Fruit fly (Drosophila melanogaster) whole organism, embryonic: ENCODE results near the gene MED27.
A peak's percentile ranks its signal among the peaks of the same experiment; 100 is the strongest.

Experiments used
- Bdp1 ChIP-seq: fragments of 200-800 bp; sonication (Bioruptor generic); optimal IDR thresholded peaks from 3 replicates; lab custom pipeline; 2016; ENCODE audit warnings: missing biosample characterization, missing genetic modification characterization
- Blimp-1 ChIP-seq: fragments of 200-800 bp; sonication (Bioruptor generic); optimal IDR thresholded peaks from 3 replicates; lab custom pipeline; 2018; ENCODE audit warnings: missing biosample characterization, missing genetic modification characterization, mild to moderate bottlenecking, moderate library complexity, missing genetic modification reagents
- CG11093 ChIP-seq: fragments of 200-800 bp; sonication (Bioruptor generic); IDR thresholded peaks from 3 replicates; pipeline ENCODE4 v1.3.6; 2022; ENCODE audit warnings: missing biosample characterization, missing genetic modification characterization
- CG11247 ChIP-seq: fragments of 200-800 bp; sonication (Bioruptor generic); IDR thresholded peaks from 2 replicates; pipeline ENCODE4 v1.3.6; 2022; ENCODE audit warnings: missing biosample characterization, missing genetic modification characterization
- CG11723 ChIP-seq: fragments of 200-800 bp; sonication (Bioruptor generic); optimal IDR thresholded peaks from 2 replicates; lab custom pipeline; 2017; ENCODE audit warnings: missing biosample characterization, mild to moderate bottlenecking, missing genetic modification characterization
- CG12391 ChIP-seq: fragments of 200-800 bp; sonication (Bioruptor generic); optimal IDR thresholded peaks from 3 replicates; lab custom pipeline; 2018; ENCODE audit warnings: missing biosample characterization, mild to moderate bottlenecking, missing genetic modification characterization, moderate library complexity
- CG1647 ChIP-seq: fragments of 200-800 bp; sonication (Bioruptor generic); optimal IDR thresholded peaks from 3 replicates; lab custom pipeline; 2016; ENCODE audit warnings: missing biosample characterization, missing genetic modification characterization
- CG2202 ChIP-seq: fragments of 200-800 bp; sonication (Bioruptor generic); optimal IDR thresholded peaks from 2 replicates; lab custom pipeline; 2018; ENCODE audit warnings: missing biosample characterization, mild to moderate bottlenecking, missing genetic modification characterization
- CG3163 ChIP-seq: fragments of 200-800 bp; sonication (Bioruptor generic); optimal IDR thresholded peaks from 3 replicates; lab custom pipeline; 2016; ENCODE audit warnings: missing biosample characterization, missing genetic modification characterization
- CG4282 ChIP-seq: fragments of 200-800 bp; sonication (Bioruptor generic); optimal IDR thresholded peaks from 2 replicates; lab custom pipeline; 2016; ENCODE audit warnings: missing biosample characterization, missing genetic modification characterization
- CG4617 ChIP-seq: fragments of 200-800 bp; sonication (Bioruptor generic); optimal IDR thresholded peaks from 3 replicates; lab custom pipeline; 2016; ENCODE audit warnings: missing biosample characterization, missing genetic modification characterization, borderline replicate concordance
- CG4854 ChIP-seq: fragments of 200-800 bp; sonication (Bioruptor generic); optimal IDR thresholded peaks from 2 replicates; lab custom pipeline; 2016; ENCODE audit warnings: missing biosample characterization, missing genetic modification characterization, inconsistent platforms
- CG6813 ChIP-seq: fragments of 200-800 bp; sonication (Bioruptor generic); optimal IDR thresholded peaks from 2 replicates; lab custom pipeline; 2017; ENCODE audit warnings: missing biosample characterization, missing genetic modification characterization, mild to moderate bottlenecking, moderate library complexity, missing genetic modification reagents
- CG8359 ChIP-seq: fragments of 200-800 bp; sonication (Bioruptor generic); optimal IDR thresholded peaks from 2 replicates; lab custom pipeline; 2017; ENCODE audit warnings: missing biosample characterization, mild to moderate bottlenecking, missing genetic modification characterization, borderline replicate concordance
- CG8944 ChIP-seq: fragments of 200-800 bp; sonication (Bioruptor generic); optimal IDR thresholded peaks from 3 replicates; lab custom pipeline; 2016; ENCODE audit warnings: missing biosample characterization, missing genetic modification characterization
- CG9876 ChIP-seq: fragments of 200-800 bp; sonication (Bioruptor generic); optimal IDR thresholded peaks from 2 replicates; lab custom pipeline; 2016; ENCODE audit warnings: missing biosample characterization, missing genetic modification characterization
- Deaf1 ChIP-seq: fragments of 200-800 bp; optimal IDR thresholded peaks from 3 replicates; lab custom pipeline; 2019; ENCODE audit warnings: missing biosample characterization, mild to moderate bottlenecking, missing genetic modification characterization, moderate library complexity
- Dek ChIP-seq: fragments of 200-800 bp; sonication (Bioruptor generic); optimal IDR thresholded peaks from 3 replicates; lab custom pipeline; 2019; ENCODE audit warnings: missing biosample characterization, mild to moderate bottlenecking, missing genetic modification characterization, moderate library complexity
- Drgx ChIP-seq: fragments of 200-800 bp; sonication (Bioruptor generic); IDR thresholded peaks from 2 replicates; pipeline ENCODE4 v1.3.6; 2022; ENCODE audit warnings: missing biosample characterization, missing genetic modification characterization
- Jarid2 ChIP-seq: fragments of 200-800 bp; sonication (Bioruptor generic); optimal IDR thresholded peaks from 3 replicates; lab custom pipeline; 2017; ENCODE audit warnings: mild to moderate bottlenecking, missing biosample characterization, missing genetic modification reagents, missing genetic modification characterization
- Nf-YC ChIP-seq: fragments of 200-800 bp; optimal IDR thresholded peaks from 3 replicates; lab custom pipeline; 2019; ENCODE audit warnings: missing biosample characterization, mild to moderate bottlenecking, missing genetic modification characterization, moderate library complexity
- Pdp1 ChIP-seq, 2 experiments: fragments of 200-800 bp; sonication (Bioruptor generic); optimal IDR thresholded peaks; 3 replicates each; lab custom pipeline; 2016; ENCODE audit warnings: missing biosample characterization in 2 of 2, missing genetic modification characterization in 2 of 2, mild to moderate bottlenecking in 1 of 2, moderate library complexity in 1 of 2
- Side ChIP-seq: fragments of 200-800 bp; sonication (Bioruptor generic); optimal IDR thresholded peaks from 2 replicates; lab custom pipeline; 2016; ENCODE audit warnings: missing biosample characterization, missing genetic modification characterization
- Six4 ChIP-seq: fragments of 200-800 bp; sonication (Bioruptor generic); optimal IDR thresholded peaks from 2 replicates; lab custom pipeline; 2016; ENCODE audit warnings: missing biosample characterization, missing genetic modification characterization
- Sry-β ChIP-seq: fragments of 200-800 bp; sonication (Bioruptor generic); optimal IDR thresholded peaks from 2 replicates; lab custom pipeline; 2018; ENCODE audit warnings: missing biosample characterization, mild to moderate bottlenecking, missing genetic modification characterization, moderate library complexity
- Xbp1 ChIP-seq: fragments of 200-800 bp; sonication (Bioruptor generic); optimal IDR thresholded peaks from 3 replicates; lab custom pipeline; 2016; ENCODE audit warnings: missing biosample characterization, mild to moderate bottlenecking, missing genetic modification characterization
- chn ChIP-seq: fragments of 200-800 bp; sonication (Bioruptor generic); optimal IDR thresholded peaks from 2 replicates; lab custom pipeline; 2016; ENCODE audit warnings: missing biosample characterization, missing genetic modification characterization
- croc ChIP-seq: fragments of 200-800 bp; sonication (Bioruptor generic); conservative IDR thresholded peaks from 3 replicates; pipeline ENCODE4 v1.3.6; 2022; ENCODE audit warnings: missing biosample characterization, missing genetic modification characterization
- dpn ChIP-seq, 2 experiments: fragments of 200-800 bp; sonication (Bioruptor generic); optimal IDR thresholded peaks; 3 replicates each; lab custom pipeline; 2016; ENCODE audit warnings: missing biosample characterization in 2 of 2, missing genetic modification characterization in 2 of 2
- eve ChIP-seq, 2 experiments: fragments of >200 bp; optimal IDR thresholded peaks; 2 replicates each; lab custom pipeline; 2017; ENCODE audit warnings: missing biosample characterization in 2 of 2, missing genetic modification characterization in 2 of 2
- gfzf ChIP-seq: fragments of 200-800 bp; sonication (Bioruptor generic); optimal IDR thresholded peaks from 2 replicates; lab custom pipeline; 2016; ENCODE audit warnings: missing biosample characterization, mild to moderate bottlenecking, missing genetic modification characterization, moderate library complexity
- gt ChIP-seq: fragments of 200-800 bp; sonication (Bioruptor generic); IDR thresholded peaks from 2 replicates; pipeline ENCODE4 v1.3.6; 2022; ENCODE audit warnings: missing biosample characterization, missing genetic modification characterization
- kay ChIP-seq: fragments of 200-800 bp; sonication (Bioruptor generic); optimal IDR thresholded peaks from 2 replicates; lab custom pipeline; 2016; ENCODE audit warnings: missing biosample characterization, missing genetic modification characterization
- luna ChIP-seq: fragments of 200-800 bp; sonication (Bioruptor generic); optimal IDR thresholded peaks from 2 replicates; lab custom pipeline; 2016; ENCODE audit warnings: missing biosample characterization, missing genetic modification characterization
- nerfin-1 ChIP-seq: fragments of 200-800 bp; sonication (Bioruptor generic); optimal IDR thresholded peaks from 3 replicates; lab custom pipeline; 2019; ENCODE audit warnings: missing biosample characterization, mild to moderate bottlenecking, missing genetic modification characterization, moderate library complexity
- nerfin-2 ChIP-seq: fragments of 200-800 bp; sonication (Bioruptor generic); IDR thresholded peaks from 2 replicates; pipeline ENCODE4 v1.3.6; 2022; ENCODE audit warnings: missing biosample characterization, missing genetic modification characterization; ENCODE audit not compliant: partially characterized antibody
- nmo ChIP-seq: fragments of 200-800 bp; sonication (Bioruptor generic); optimal IDR thresholded peaks from 2 replicates; lab custom pipeline; 2018; ENCODE audit warnings: missing biosample characterization, mild to moderate bottlenecking, missing genetic modification characterization, moderate library complexity
- pb ChIP-seq: fragments of 200-800 bp; sonication (Bioruptor generic); optimal IDR thresholded peaks from 3 replicates; lab custom pipeline; 2016; ENCODE audit warnings: missing biosample characterization, missing genetic modification characterization
- pum ChIP-seq: fragments of 200-800 bp; sonication (Bioruptor generic); optimal IDR thresholded peaks from 2 replicates; lab custom pipeline; 2016; ENCODE audit warnings: missing biosample characterization, missing genetic modification characterization
- repo ChIP-seq: fragments of 200-800 bp; sonication (Bioruptor generic); optimal IDR thresholded peaks from 2 replicates; lab custom pipeline; 2016; ENCODE audit warnings: missing biosample characterization, missing genetic modification characterization
- ro ChIP-seq: fragments of 200-800 bp; sonication (Bioruptor generic); IDR thresholded peaks from 2 replicates; pipeline ENCODE4 v1.3.6; 2022; ENCODE audit warnings: missing biosample characterization, missing genetic modification characterization
- sc ChIP-seq, 3 experiments: fragments of >200 bp in 2 of 3; fragments of 200-800 bp in 1 of 3; sonication (Bioruptor generic) in 1 of 3; optimal IDR thresholded peaks; 2 replicates in 2 of 3; 3 replicates in 1 of 3; lab custom pipeline; 2017; ENCODE audit warnings: mild to moderate bottlenecking in 1 of 3, missing biosample characterization in 1 of 3, missing genetic modification characterization in 1 of 3, missing genetic modification reagents in 1 of 3
- sqz ChIP-seq: fragments of 200-800 bp; sonication (Bioruptor generic); optimal IDR thresholded peaks from 3 replicates; lab custom pipeline; 2018; ENCODE audit warnings: missing biosample characterization, mild to moderate bottlenecking, missing genetic modification characterization
- ssp ChIP-seq: fragments of 200-800 bp; sonication (Bioruptor generic); IDR thresholded peaks from 2 replicates; pipeline ENCODE4 v1.3.6; 2022; ENCODE audit warnings: missing biosample characterization, missing genetic modification characterization
- tap ChIP-seq: fragments of 200-800 bp; optimal IDR thresholded peaks from 3 replicates; lab custom pipeline; 2019; ENCODE audit warnings: missing biosample characterization, mild to moderate bottlenecking, missing genetic modification characterization, moderate library complexity
- wdn ChIP-seq: fragments of 200-800 bp; sonication (Bioruptor generic); IDR thresholded peaks from 2 replicates; pipeline ENCODE4 v1.3.6; 2022; ENCODE audit warnings: missing biosample characterization, missing genetic modification characterization
- wek ChIP-seq: fragments of 200-800 bp; sonication (Bioruptor generic); optimal IDR thresholded peaks from 3 replicates; lab custom pipeline; 2018; ENCODE audit warnings: missing biosample characterization, mild to moderate bottlenecking, missing genetic modification characterization, moderate library complexity
- zen ChIP-seq: fragments of 200-800 bp; sonication (Bioruptor generic); optimal IDR thresholded peaks from 3 replicates; lab custom pipeline; 2018; ENCODE audit warnings: missing biosample characterization, mild to moderate bottlenecking, missing genetic modification characterization, moderate library complexity

The MED27 gene

DNA sequence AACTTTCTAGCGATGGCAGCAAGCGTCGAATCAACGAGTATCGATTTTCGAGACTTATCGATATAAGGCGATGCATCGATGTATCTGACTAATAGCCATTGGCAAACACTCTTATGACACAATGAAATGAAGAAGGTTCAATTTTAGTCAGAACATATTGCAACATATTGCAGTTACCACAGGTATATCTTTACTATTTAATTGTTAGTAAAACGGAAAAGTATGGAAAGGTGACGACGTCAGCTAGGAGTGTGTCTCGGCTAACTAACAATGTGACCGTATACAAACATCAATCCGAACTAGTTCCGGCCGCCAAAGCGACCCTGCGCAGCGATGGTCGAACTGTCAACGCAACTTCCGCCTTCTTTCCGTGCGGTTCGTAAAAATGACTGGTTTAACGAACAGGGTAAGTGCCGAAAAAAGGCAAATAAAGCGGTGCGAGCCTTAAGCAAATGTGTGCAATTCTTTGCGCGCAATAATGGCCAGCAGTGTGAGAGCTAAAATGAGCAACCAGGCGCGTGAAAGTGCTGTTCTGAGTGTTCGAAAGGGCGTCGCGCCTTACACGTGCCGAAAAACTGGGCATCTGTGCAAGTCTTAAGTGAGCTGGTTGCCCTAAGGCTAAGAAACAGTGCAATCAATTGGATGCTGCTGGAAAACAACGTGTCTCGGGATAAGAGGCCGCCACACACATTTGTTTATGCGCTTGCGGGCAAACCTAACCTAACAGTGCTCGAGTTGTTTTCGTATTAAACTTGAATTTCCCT lies 30.6 kb upstream of the MED27 start, which contains the start of the genes Dph4, Spec2 and RpL13A (continued):
- TF ChIP-seq pb (GFP tag; lab: Kevin White, UChicago) (peak; percentile 95), sqz (peak; percentile 82), Nf-YC (tag; lab: Kevin White, UChicago) (peak; percentile 83), CG4617 (GFP tag; lab: Kevin White, UChicago) (peak; percentile 83), eve (GFP tag; optimal IDR thresholded peaks at IDR 0.05; lab: Kevin White, UChicago) (no peak), sc (optimal IDR thresholded peaks at IDR 0.05; lab: Kevin White, UChicago) (no peak), sc (GFP tag; optimal IDR thresholded peaks at IDR 0.05; lab: Kevin White, UChicago) (peak; percentile 86), CG11723 (peak; percentile 93), CG2202 (tag; lab: Kevin White, UChicago) (peak; percentile 83), CG12391 (tag; lab: Kevin White, UChicago) (peak; percentile 91), luna (GFP tag; lab: Kevin White, UChicago) (peak; percentile 93), ssp (GFP tag; lab: Robert Waterston, UW) (no peak), CG11247 (GFP tag; lab: Robert Waterston, UW) (no peak), wek (GFP tag; lab: Kevin White, UChicago) (peak; percentile 95), CG3163 (peak; percentile 84), gfzf (GFP tag; lab: Kevin White, UChicago) (peak; percentile 72), zen (peak; percentile 85), CG4282 (GFP tag; lab: Kevin White, UChicago) (peak; percentile 86), CG1647 (GFP tag; lab: Kevin White, UChicago) (peak; percentile 82), ro (GFP tag; lab: Robert Waterston, UW) (no peak), nerfin-1 (tag; lab: Kevin White, UChicago) (peak; percentile 89), wdn (no peak), Jarid2 (peak; percentile 80), tap (tag; lab: Kevin White, UChicago) (peak; percentile 69), CG8359 (GFP tag; lab: Kevin White, UChicago) (peak; percentile 85), CG9876 (GFP tag; lab: Kevin White, UChicago) (peak; percentile 92), CG6813 (peak; percentile 95), Dek (peak; percentile 81), chn (GFP tag; lab: Kevin White, UChicago) (peak; percentile 86), Sry-β (peak; percentile 70), CG4854 (GFP tag; lab: Kevin White, UChicago) (peak; percentile 89), dpn (GFP tag; optimal IDR thresholded peaks at IDR 0.05; lab: Kevin White, UChicago) (peak; percentile 81 to 93), pum (GFP tag; lab: Kevin White, UChicago) (peak; percentile 69), nmo (GFP tag; lab: Kevin White, UChicago) (peak; percentile 86), CG8944 (peak; percentile 78), Deaf1 (tag; lab: Kevin White, UChicago) (peak; percentile 69), CG11093 (GFP tag; lab: Robert Waterston, UW) (peak; percentile 43; the same call in 1 of the 3 replicates), Blimp-1 (GFP tag; lab: Kevin White, UChicago) (peak; percentile 65), Side (GFP tag; lab: Kevin White, UChicago) (peak; percentile 96), Xbp1 (peak; percentile 89), Six4 (GFP tag; lab: Kevin White, UChicago) (peak; percentile 86), Drgx (no peak), repo (GFP tag; lab: Kevin White, UChicago) (peak; percentile 81), kay (GFP tag; lab: Kevin White, UChicago) (peak; percentile 52), nerfin-2 (GFP tag; lab: Robert Waterston, UW) (no peak), Pdp1 (GFP tag; optimal IDR thresholded peaks at IDR 0.05; lab: Kevin White, UChicago) (peak; percentile 81 to 91), gt (GFP tag; lab: Robert Waterston, UW) (no peak), croc (peak; percentile 54; the same call in 2 of the 3 replicates), Bdp1 (GFP tag; lab: Kevin White, UChicago) (peak; percentile 88)
